Worm (Caenorhabditis elegans) whole organism, midembryonic: ENCODE results near the gene abcf-1.

Experiments
- T22C8.4 ChIP-seq: fragments of 200-800 bp; sonication (Bioruptor generic); IDR thresholded peaks from 2 replicates; pipeline ENCODE4 v1.3.6; 2022; ENCODE audit warnings: missing genetic modification characterization, missing compliant biosample characterization
- cog-1 ChIP-seq: sonication (generic microtip); optimal IDR thresholded peaks from 2 replicates; lab custom pipeline; 2016; ENCODE audit warnings: missing genetic modification characterization, missing compliant biosample characterization
- flt-1 ChIP-seq: fragments of 200-800 bp; sonication (Bioruptor generic); IDR thresholded peaks from 2 replicates; pipeline ENCODE4 v1.3.6; 2022; ENCODE audit warnings: missing genetic modification characterization, missing compliant biosample characterization
- klf-2 ChIP-seq: fragments of 200-800 bp; sonication (Bioruptor generic); conservative IDR thresholded peaks from 2 replicates; pipeline ENCODE4 v1.3.6; 2022; ENCODE audit warnings: missing genetic modification reagents, missing genetic modification characterization, missing compliant biosample characterization
- med-1 ChIP-seq: sonication (generic microtip); optimal IDR thresholded peaks from 2 replicates; lab custom pipeline; 2017; ENCODE audit warnings: missing genetic modification characterization, mild to moderate bottlenecking, missing compliant biosample characterization, antibody characterized with exemption, missing genetic modification reagents; ENCODE audit not compliant: insufficient read depth
- ref-1 ChIP-seq: fragments of 200-800 bp; sonication (Bioruptor generic); conservative IDR thresholded peaks from 2 replicates; pipeline ENCODE4 v1.3.6; 2022; ENCODE audit warnings: missing genetic modification reagents, missing genetic modification characterization, missing compliant biosample characterization
- tab-1 ChIP-seq: fragments of 200-800 bp; sonication (Bioruptor generic); IDR thresholded peaks from 2 replicates; pipeline ENCODE4 v1.3.6; 2022; ENCODE audit warnings: missing genetic modification characterization, missing compliant biosample characterization
- ztf-23 ChIP-seq: fragments of 200-800 bp; sonication (Bioruptor generic); IDR thresholded peaks from 2 replicates; pipeline ENCODE4 v1.3.6; 2022; ENCODE audit warnings: missing genetic modification reagents, missing genetic modification characterization, missing compliant biosample characterization
- ztf-29 ChIP-seq: fragments of 200-800 bp; sonication (Bioruptor generic); IDR thresholded peaks from 2 replicates; pipeline ENCODE4 v1.3.6; 2022; ENCODE audit warnings: missing genetic modification reagents, missing genetic modification characterization, missing compliant biosample characterization

abcf-1 gene

DNA sequence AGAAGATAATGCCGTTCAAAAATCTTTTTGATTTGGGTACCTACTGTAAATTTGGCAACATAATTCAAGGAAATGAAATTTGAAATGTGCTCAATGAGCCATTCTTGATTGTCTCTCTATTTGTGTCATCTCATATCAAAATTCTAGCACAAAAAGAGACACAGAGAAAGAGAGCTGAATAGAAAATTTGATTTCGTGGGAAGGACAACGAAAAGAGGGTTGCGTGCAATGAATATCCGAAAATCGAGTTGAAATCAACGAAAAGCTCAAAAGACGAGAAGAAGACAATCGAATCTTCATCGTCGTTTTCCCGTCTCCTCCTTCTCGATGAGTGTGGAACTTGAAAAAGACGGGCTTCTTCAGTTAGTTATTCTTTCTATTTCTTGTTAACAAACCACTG is 15.3 kb downstream of the abcf-1 start, which contains the start of gene C15C8.5:
C15C8.5 (plus strand) TSS at position 152 of the 400 bp plus-strand sequence.
- TF ChIP-seq tab-1 (GFP tag; lab: Robert Waterston, UW): no peak
- TF ChIP-seq flt-1 (GFP tag; lab: Robert Waterston, UW): no peak
- TF ChIP-seq ref-1 (GFP tag; lab: Robert Waterston, UW): no peak
- TF ChIP-seq klf-2: no peak
- no peak for TF ChIP-seq ztf-23 (GFP tag; lab: Robert Waterston, UW)

DNA sequence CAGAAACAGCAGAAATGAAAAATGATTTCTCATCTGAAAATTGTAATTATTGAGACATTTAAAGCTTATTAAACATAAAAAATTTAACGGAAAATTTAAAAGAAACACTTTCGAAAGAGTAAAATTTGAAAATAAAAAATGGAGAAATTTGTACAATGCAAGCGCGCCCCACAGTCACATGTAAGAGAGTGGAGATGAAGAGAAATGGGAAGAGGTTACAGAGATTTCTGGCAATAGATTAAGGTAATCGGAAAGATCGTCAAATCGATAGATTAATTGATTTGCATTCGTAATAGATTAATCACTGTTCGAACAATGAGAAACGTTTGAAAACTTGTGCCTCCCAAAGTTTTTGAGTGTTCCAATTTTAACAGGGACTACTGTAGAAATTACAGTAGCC is 15.7 kb downstream of the abcf-1 start, which contains the start of gene C15C8.4:
C15C8.4 (minus strand) TSS at position 33 of the 400 bp plus-strand sequence.
- TF ChIP-seq ref-1 (GFP tag; lab: Robert Waterston, UW) (no peak), klf-2 (no peak), med-1 (GFP tag; lab: Kevin White, UChicago) (no peak), T22C8.4 (no peak), cog-1 (tag; lab: Kevin White, UChicago) (no peak), flt-1 (GFP tag; lab: Robert Waterston, UW) (no peak), tab-1 (GFP tag; lab: Robert Waterston, UW) (no peak), ztf-23 (GFP tag; lab: Robert Waterston, UW) (no peak), ztf-29 (GFP tag; lab: Robert Waterston, UW) (no peak)

DNA sequence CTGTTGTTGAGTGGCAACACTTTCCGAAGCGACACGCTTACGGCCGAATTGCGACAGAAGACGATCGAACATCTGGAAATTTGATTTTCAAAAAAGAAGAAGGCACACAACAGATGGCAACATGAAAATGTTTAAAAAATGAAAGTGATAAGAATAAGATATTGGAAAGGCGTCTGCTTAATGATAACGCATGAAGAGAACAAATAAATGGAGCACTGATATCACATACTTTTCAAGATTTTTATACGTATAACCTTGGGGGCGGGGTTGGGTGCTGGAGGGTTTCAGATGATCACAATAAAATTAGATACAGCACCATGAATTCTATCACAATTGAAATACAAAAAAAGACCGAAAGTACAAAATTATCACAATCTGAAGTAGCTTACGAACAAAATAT is 18.2 kb downstream of the abcf-1 start, which contains the start of gene C15C8.7:
C15C8.7 (minus strand) TSS at position 72 of the 400 bp plus-strand sequence.
- no peak for TF ChIP-seq ref-1 (GFP tag; lab: Robert Waterston, UW)
- no peak for TF ChIP-seq klf-2
- TF ChIP-seq med-1 (GFP tag; lab: Kevin White, UChicago): no peak
- TF ChIP-seq tab-1 (GFP tag; lab: Robert Waterston, UW): no peak
- no peak for TF ChIP-seq flt-1 (GFP tag; lab: Robert Waterston, UW)
- TF ChIP-seq cog-1 (tag; lab: Kevin White, UChicago): no peak
- TF ChIP-seq T22C8.4: no peak
- no peak for TF ChIP-seq ztf-23 (GFP tag; lab: Robert Waterston, UW)
- TF ChIP-seq ztf-29 (GFP tag; lab: Robert Waterston, UW): no peak

DNA sequence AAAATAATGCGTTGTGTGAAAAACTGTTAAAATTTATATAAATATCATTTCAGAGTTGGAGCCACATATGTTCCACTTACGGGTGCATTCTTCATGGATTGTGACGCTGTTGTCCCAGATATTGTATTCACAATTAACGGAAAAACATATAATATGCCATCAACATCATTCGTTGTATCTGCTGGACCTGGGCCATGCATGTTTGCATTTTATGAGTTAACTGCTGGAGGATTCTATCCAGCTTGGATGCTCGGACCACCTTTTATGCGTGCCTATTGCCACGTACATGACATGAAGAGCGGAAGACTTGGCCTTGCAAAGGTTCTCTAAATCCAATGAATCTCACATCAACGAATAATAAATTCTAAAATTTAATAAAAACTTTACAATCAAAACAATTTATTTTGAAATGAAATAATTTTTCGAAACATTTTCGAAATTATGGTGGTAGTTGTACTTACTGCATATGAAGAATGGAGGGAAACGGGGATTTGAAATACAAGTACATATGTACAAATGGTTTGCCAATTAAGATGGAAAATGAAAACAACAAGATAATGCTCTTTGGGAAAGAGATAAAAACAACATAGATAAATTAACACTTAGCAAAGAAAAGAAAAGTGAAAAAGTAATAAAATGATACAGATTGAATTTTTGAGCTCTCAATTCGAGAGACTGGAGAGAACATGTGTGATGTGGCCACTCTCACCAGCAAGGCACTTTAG is 19.2 kb downstream of the abcf-1 start:
- no peak for TF ChIP-seq tab-1 (GFP tag; lab: Robert Waterston, UW)

DNA sequence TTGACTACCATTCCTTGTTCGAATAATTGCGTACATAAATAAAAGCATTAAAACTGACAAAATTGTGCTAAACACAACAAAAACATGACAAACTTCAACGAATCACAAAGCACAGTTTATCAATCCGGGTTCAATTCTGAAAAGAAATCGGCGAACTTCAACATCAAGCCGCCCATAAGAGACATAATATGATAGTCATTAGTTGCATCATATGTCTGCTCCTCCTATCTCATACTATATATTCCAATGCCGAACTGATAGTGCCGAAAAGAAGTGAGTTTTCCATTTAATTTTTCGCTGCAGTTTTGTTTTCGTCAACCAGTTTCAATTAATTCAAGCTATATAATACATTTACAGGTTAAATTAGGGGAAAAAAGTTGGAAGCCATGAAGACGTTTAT is 21.5 kb downstream of the abcf-1 start, which contains the start of gene hrg-7:
hrg-7 (plus strand) TSS at position 358 of the 400 bp plus-strand sequence.
- TF ChIP-seq klf-2 (no peak), flt-1 (GFP tag; lab: Robert Waterston, UW) (no peak), T22C8.4 (no peak), tab-1 (GFP tag; lab: Robert Waterston, UW) (no peak), med-1 (GFP tag; lab: Kevin White, UChicago) (no peak), cog-1 (tag; lab: Kevin White, UChicago) (no peak), ztf-23 (GFP tag; lab: Robert Waterston, UW) (no peak), ztf-29 (GFP tag; lab: Robert Waterston, UW) (no peak), ref-1 (GFP tag; lab: Robert Waterston, UW) (no peak)

DNA sequence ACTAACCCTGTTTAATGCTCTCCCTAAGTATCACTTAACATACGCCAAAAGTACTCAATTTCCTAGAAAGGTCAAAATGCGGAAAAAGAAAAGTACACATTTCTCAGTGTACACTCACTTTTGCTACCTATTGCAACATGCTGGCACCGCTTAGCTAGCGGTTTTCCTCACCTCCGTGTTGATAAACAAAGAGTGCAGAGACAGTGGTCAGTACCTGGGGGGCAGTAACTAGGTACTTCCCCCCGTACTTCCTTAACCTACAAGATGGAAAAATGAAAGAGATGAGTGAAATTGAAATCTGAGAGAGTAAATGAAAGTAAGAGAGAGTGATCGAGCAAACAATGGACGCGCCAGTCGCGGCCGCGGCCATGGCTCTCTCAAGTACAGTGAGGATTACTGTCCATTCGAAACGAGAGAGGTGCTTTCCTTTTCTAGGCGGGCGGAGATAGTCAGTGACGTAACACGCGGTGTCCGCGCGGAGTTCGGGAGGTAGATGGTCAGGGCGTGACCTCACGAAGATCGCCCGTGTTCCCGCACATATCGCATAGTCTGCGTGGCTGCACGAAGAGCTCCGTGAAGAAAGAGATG is 26.9 kb downstream of the abcf-1 start, which contains the start of gene cky-1:
cky-1 (plus strand) TSS at position 538 of the 588 bp plus-strand sequence.
- TF ChIP-seq ztf-23 (GFP tag; lab: Robert Waterston, UW) (no peak), tab-1 (GFP tag; lab: Robert Waterston, UW) (no peak), klf-2 (no peak), cog-1 (tag; lab: Kevin White, UChicago) (no peak), ref-1 (GFP tag; lab: Robert Waterston, UW) (no peak)

DNA sequence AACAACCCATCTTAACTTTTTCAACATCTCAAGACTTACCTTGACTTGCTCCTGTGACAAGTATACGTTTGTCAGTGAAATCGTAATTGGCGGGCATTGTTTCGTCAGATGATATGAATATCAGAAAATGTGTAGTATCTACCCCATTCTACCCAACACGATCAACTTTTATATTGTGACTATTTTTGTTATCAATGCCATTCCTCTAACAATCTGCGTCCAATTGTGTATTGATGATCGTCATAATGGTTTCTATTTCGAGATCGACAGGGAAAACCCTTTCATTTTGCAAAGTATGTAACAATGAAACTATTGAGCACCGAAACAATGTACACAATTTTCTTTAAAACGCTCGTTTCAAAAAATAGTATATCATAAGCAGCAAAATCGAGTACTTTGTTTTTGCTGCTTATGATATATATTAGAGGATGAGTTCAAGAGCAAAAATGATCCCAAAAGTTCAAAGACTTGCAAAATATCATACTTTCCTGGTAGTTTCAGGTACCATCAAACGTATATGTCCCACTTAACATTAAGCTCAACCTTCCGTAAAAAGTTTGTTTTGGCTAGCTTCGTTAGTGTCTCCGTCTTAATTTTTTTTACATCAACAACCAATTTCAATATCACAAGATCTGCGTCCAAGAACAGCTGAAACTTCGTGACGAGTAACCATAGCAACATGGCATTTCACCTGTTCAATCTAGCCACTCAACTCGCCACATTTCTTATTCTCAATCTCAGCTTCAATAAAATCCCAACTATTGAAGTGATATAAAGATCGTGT is 29.5 kb downstream of the abcf-1 start, which contains the start of the genes dhs-21 and xbx-9:
dhs-21 (minus strand) TSS at position 181 of the 784 bp plus-strand sequence.
xbx-9 (plus strand) TSS at position 734 of the 784 bp plus-strand sequence.
- no peak for TF ChIP-seq cog-1 (tag; lab: Kevin White, UChicago)
- TF ChIP-seq ztf-23 (GFP tag; lab: Robert Waterston, UW): no peak
- TF ChIP-seq tab-1 (GFP tag; lab: Robert Waterston, UW): no peak
- TF ChIP-seq klf-2: no peak
- TF ChIP-seq flt-1 (GFP tag; lab: Robert Waterston, UW): no peak
- no peak for TF ChIP-seq med-1 (GFP tag; lab: Kevin White, UChicago)
- TF ChIP-seq T22C8.4: no peak
- TF ChIP-seq ztf-29 (GFP tag; lab: Robert Waterston, UW): no peak
- no peak for TF ChIP-seq ref-1 (GFP tag; lab: Robert Waterston, UW)

DNA sequence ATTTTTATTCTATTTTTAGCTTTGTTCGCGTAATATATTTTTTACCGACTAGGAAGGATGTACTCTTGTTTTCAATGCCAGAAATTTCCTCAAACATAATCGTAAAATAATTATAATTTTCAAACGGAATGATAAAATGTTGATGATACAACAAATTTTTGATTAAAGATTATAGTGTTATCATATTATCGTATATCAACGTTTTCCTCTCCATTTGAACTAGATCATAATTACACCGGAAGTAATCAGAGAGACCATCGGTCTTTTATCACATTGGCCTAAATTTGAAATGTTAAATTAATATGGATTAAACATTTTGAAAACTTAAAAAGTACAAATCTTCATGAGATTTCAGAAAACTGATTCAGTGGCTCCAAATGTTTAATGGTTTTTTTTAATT is 30.4 kb downstream of the abcf-1 start:
- TF ChIP-seq ref-1 (GFP tag; lab: Robert Waterston, UW): no peak
- TF ChIP-seq klf-2: no peak
- no peak for TF ChIP-seq med-1 (GFP tag; lab: Kevin White, UChicago)
- TF ChIP-seq T22C8.4: no peak
- no peak for TF ChIP-seq tab-1 (GFP tag; lab: Robert Waterston, UW)
- TF ChIP-seq ztf-29 (GFP tag; lab: Robert Waterston, UW): no peak
- no peak for TF ChIP-seq flt-1 (GFP tag; lab: Robert Waterston, UW)

DNA sequence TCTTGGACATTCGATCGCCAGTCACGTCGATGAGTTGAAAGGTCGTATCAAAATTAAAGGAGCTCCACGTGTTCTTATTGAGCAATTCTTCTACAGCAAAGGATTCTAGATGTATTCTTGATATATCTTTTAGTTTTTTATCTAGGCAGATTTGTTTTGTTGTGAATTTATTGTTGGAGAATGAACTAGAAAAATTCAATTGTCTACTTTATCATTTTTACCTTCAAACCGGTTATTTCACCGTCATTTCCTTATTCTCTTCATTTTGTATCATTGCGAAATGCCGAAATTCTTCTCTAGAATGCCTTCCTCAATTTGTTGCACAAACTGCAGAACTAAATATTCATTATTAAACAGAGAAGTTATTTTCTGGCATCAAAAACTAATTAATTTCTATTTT is 34.0 kb downstream of the abcf-1 start, which contains the start of gene R11D1.10:
R11D1.10 (plus strand) TSS at position 301 of the 400 bp plus-strand sequence.
- TF ChIP-seq ref-1 (GFP tag; lab: Robert Waterston, UW): no peak
